Worm (Caenorhabditis elegans) whole organism, L2 larva: ENCODE data around the gene col-155.

Source experiments
- fos-1 ChIP-seq: fragments of 150-350 bp; optimal IDR thresholded peaks from 2 replicates; lab custom pipeline; 2014; ENCODE audit warnings: missing biosample characterization, missing genetic modification characterization
- unc-62 ChIP-seq: fragments of 150-350 bp; optimal IDR thresholded peaks from 2 replicates; lab custom pipeline; 2014; ENCODE audit warnings: missing biosample characterization, missing genetic modification reagents, missing genetic modification characterization

DNA sequence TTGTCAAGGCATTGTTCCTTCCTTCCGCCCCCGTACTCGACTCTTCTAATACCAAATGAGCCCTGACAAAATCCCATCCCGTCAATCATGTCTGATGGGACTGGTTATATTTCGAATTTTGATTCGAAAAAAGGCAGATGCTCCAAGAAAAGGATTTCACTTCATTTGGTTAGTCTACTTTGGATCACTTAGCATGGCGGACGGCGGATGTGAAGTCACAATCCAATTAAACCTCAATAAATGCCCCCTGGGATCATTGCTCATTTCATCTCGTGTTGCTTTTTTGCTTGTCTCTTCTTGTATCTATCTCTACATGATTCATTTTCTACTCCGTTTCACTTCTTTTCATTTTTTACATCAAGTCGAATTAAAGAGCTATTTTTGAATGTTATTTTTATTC is 10.3 kb downstream of the col-155 start:
- TF ChIP-seq fos-1 (tag; lab: Kevin White, UChicago) (no peak), unc-62 (GFP tag; lab: Kevin White, UChicago) (no peak)
